Worm (Caenorhabditis elegans) whole organism, L2 larva: ENCODE results near the gene T16D1.1.

Source experiments
- C34F6.9 ChIP-seq: fragments of 150-350 bp; optimal IDR thresholded peaks from 2 replicates; lab custom pipeline; 2014; ENCODE audit warnings: missing biosample characterization, missing genetic modification characterization
- F13H6.1 ChIP-seq: sonication (generic microtip); optimal IDR thresholded peaks from 2 replicates; lab custom pipeline; 2016; ENCODE audit warnings: missing genetic modification characterization, missing compliant biosample characterization
- R02D3.7 ChIP-seq: fragments of 150-350 bp; optimal IDR thresholded peaks from 2 replicates; lab custom pipeline; 2014; ENCODE audit warnings: missing biosample characterization, missing genetic modification characterization
- Y55F3AM.14 ChIP-seq: fragments of 200-800 bp; sonication (Bioruptor generic); optimal IDR thresholded peaks from 2 replicates; lab custom pipeline; 2018; ENCODE audit warnings: mild to moderate bottlenecking, missing genetic modification characterization, missing compliant biosample characterization
- aly-2 ChIP-seq: fragments of 150-350 bp; optimal IDR thresholded peaks from 2 replicates; lab custom pipeline; 2014; ENCODE audit warnings: missing biosample characterization, missing genetic modification characterization
- crh-2 ChIP-seq: sonication (generic microtip); optimal IDR thresholded peaks from 2 replicates; lab custom pipeline; 2017; ENCODE audit warnings: missing biosample characterization, missing genetic modification characterization
- elt-3 ChIP-seq: sonication (generic microtip); optimal IDR thresholded peaks from 2 replicates; lab custom pipeline; 2017; ENCODE audit warnings: missing biosample characterization, missing genetic modification characterization
- fos-1 ChIP-seq: fragments of 150-350 bp; optimal IDR thresholded peaks from 2 replicates; lab custom pipeline; 2014; ENCODE audit warnings: missing biosample characterization, missing genetic modification characterization
- lin-11 ChIP-seq: fragments of 150-350 bp; sonication (generic microtip); optimal IDR thresholded peaks from 2 replicates; lab custom pipeline; 2014; ENCODE audit warnings: missing biosample characterization, missing genetic modification characterization, inconsistent platforms, mixed read lengths
- lin-13 ChIP-seq: fragments of 150-350 bp; optimal IDR thresholded peaks from 2 replicates; lab custom pipeline; 2014; ENCODE audit warnings: missing biosample characterization, missing genetic modification reagents, missing genetic modification characterization
- lin-39 ChIP-seq: fragments of 150-350 bp; optimal IDR thresholded peaks from 2 replicates; lab custom pipeline; 2014; ENCODE audit warnings: missing biosample characterization, missing genetic modification reagents, missing genetic modification characterization
- mab-5 ChIP-seq: fragments of 150-350 bp; optimal IDR thresholded peaks from 2 replicates; lab custom pipeline; 2014; ENCODE audit warnings: missing biosample characterization, missing genetic modification characterization
- nhr-10 ChIP-seq: sonication (generic microtip); optimal IDR thresholded peaks from 2 replicates; lab custom pipeline; 2017; ENCODE audit warnings: missing biosample characterization, missing genetic modification characterization
- nhr-11 ChIP-seq: fragments of 150-350 bp; optimal IDR thresholded peaks from 2 replicates; lab custom pipeline; 2014; ENCODE audit warnings: missing biosample characterization, missing genetic modification characterization
- nhr-129 ChIP-seq: fragments of 150-350 bp; optimal IDR thresholded peaks from 2 replicates; lab custom pipeline; 2014; ENCODE audit warnings: missing biosample characterization, missing genetic modification characterization
- nhr-21 ChIP-seq: fragments of 150-350 bp; optimal IDR thresholded peaks from 2 replicates; lab custom pipeline; 2014; ENCODE audit warnings: missing biosample characterization, missing genetic modification characterization
- nhr-23 ChIP-seq: fragments of 150-350 bp; optimal IDR thresholded peaks from 2 replicates; lab custom pipeline; 2014; ENCODE audit warnings: missing biosample characterization, missing genetic modification reagents, missing genetic modification characterization
- nhr-237 ChIP-seq: fragments of 150-350 bp; optimal IDR thresholded peaks from 2 replicates; lab custom pipeline; 2014; ENCODE audit warnings: missing biosample characterization, missing genetic modification characterization
- nhr-25 ChIP-seq: fragments of 150-350 bp; sonication (generic microtip); optimal IDR thresholded peaks from 3 replicates; lab custom pipeline; 2014; ENCODE audit warnings: missing biosample characterization, missing genetic modification characterization
- nhr-6 ChIP-seq: fragments of 150-350 bp; optimal IDR thresholded peaks from 2 replicates; lab custom pipeline; 2014; ENCODE audit warnings: missing biosample characterization, missing genetic modification characterization
- nhr-77 ChIP-seq: fragments of 150-350 bp; optimal IDR thresholded peaks from 2 replicates; lab custom pipeline; 2014; ENCODE audit warnings: missing biosample characterization, missing genetic modification characterization
- peb-1 ChIP-seq: fragments of 150-350 bp; optimal IDR thresholded peaks from 2 replicates; lab custom pipeline; 2014; ENCODE audit warnings: missing biosample characterization, missing genetic modification characterization
- sma-3 ChIP-seq: sonication (generic microtip); optimal IDR thresholded peaks from 2 replicates; lab custom pipeline; 2016; ENCODE audit warnings: missing genetic modification reagents, missing genetic modification characterization, missing compliant biosample characterization
- sma-9 ChIP-seq, 2 experiments: fragments of 150-350 bp in 1 of 2; sonication (generic microtip) in 1 of 2; optimal IDR thresholded peaks; 2 replicates each; lab custom pipeline; 2014 to 2016; ENCODE audit warnings: missing genetic modification characterization in 2 of 2, mild to moderate bottlenecking in 1 of 2, missing biosample characterization in 1 of 2, missing compliant biosample characterization in 1 of 2, missing genetic modification reagents in 1 of 2, moderate library complexity in 1 of 2
- unc-55 ChIP-seq: fragments of 150-350 bp; sonication (generic microtip); optimal IDR thresholded peaks from 3 replicates; lab custom pipeline; 2014; ENCODE audit warnings: missing biosample characterization, missing genetic modification reagents, missing genetic modification characterization
- zag-1 ChIP-seq: fragments of 150-350 bp; optimal IDR thresholded peaks from 2 replicates; lab custom pipeline; 2014; ENCODE audit warnings: missing biosample characterization, missing genetic modification characterization
- ztf-1 ChIP-seq: fragments of 200-800 bp; sonication (Bioruptor generic); conservative IDR thresholded peaks from 2 replicates; pipeline ENCODE4 v1.3.6; 2022; ENCODE audit warnings: missing genetic modification characterization, missing compliant biosample characterization

The T16D1.1 gene

ce11 chrII:5222830-5223229 lies 18.6 kb downstream of the T16D1.1 start:
- TF ChIP-seq nhr-129 (tag; lab: Kevin White, UChicago) (peak; percentile 14), nhr-21 (tag; lab: Kevin White, UChicago) (no peak), fos-1 (tag; lab: Kevin White, UChicago) (no peak), nhr-10 (no peak), nhr-6 (tag; lab: Kevin White, UChicago) (no peak), zag-1 (tag; lab: Kevin White, UChicago) (no peak), R02D3.7 (tag; lab: Kevin White, UChicago) (no peak), aly-2 (tag; lab: Kevin White, UChicago) (no peak), nhr-25 (no peak), mab-5 (tag; lab: Kevin White, UChicago) (peak; percentile 0)

ce11 chrII:5220648-5221047 lies 20.8 kb downstream of the T16D1.1 start:
- TF ChIP-seq nhr-77 (tag; lab: Kevin White, UChicago) (no peak), mab-5 (tag; lab: Kevin White, UChicago) (peak; percentile 47), sma-9 (GFP tag; optimal IDR thresholded peaks at IDR 0.05; lab: Kevin White, UChicago) (peak; percentile 38), sma-9 (tag; optimal IDR thresholded peaks at IDR 0.05; lab: Kevin White, UChicago) (no peak)

- TF ChIP-seq F13H6.1 (tag; lab: Kevin White, UChicago) (no peak), nhr-11 (tag; lab: Kevin White, UChicago) (no peak), crh-2 (tag; lab: Kevin White, UChicago) (no peak), mab-5 (tag; lab: Kevin White, UChicago) (peak; percentile 20), peb-1 (no peak), unc-55 (peak; percentile 30)
These were observed 23.1 kb downstream of the T16D1.1 start for ce11 chrII:5218349-5218748.

ce11 chrII:5212675-5213074 lies 28.8 kb downstream of the T16D1.1 start, which contains the start of gene C34F11.1:
TSS of gene C34F11.1 (plus strand) at chrII:5212975.
- TF ChIP-seq unc-55 (no peak), nhr-25 (no peak), R02D3.7 (tag; lab: Kevin White, UChicago) (no peak), ztf-1 (GFP tag; lab: Robert Waterston, UW) (no peak), lin-13 (GFP tag; lab: Kevin White, UChicago) (no peak)
- TF ChIP-seq, all 48 proteins: peak for 0

ce11 chrII:5211970-5212369 lies 29.5 kb downstream of the T16D1.1 start, which contains the start of gene C34F11.2:
TSS of gene C34F11.2 (plus strand) at chrII:5212270.
- TF ChIP-seq fos-1 (tag; lab: Kevin White, UChicago) (no peak), nhr-23 (no peak), Y55F3AM.14 (GFP tag; lab: Kevin White, UChicago) (no peak), elt-3 (tag; lab: Kevin White, UChicago) (no peak), nhr-11 (tag; lab: Kevin White, UChicago) (no peak), nhr-129 (tag; lab: Kevin White, UChicago) (no peak), R02D3.7 (tag; lab: Kevin White, UChicago) (no peak), crh-2 (tag; lab: Kevin White, UChicago) (no peak), zag-1 (tag; lab: Kevin White, UChicago) (no peak), unc-55 (no peak), C34F6.9 (no peak), peb-1 (no peak), lin-11 (tag; lab: Kevin White, UChicago) (no peak), sma-3 (no peak), aly-2 (tag; lab: Kevin White, UChicago) (no peak), lin-39 (tag; lab: Kevin White, UChicago) (no peak), nhr-237 (tag; lab: Kevin White, UChicago) (no peak)
- TF ChIP-seq, all 48 proteins: peak for 0

ce11 chrII:5210830-5211229 lies 30.6 kb downstream of the T16D1.1 start, which contains the start of gene C34F11.8:
TSS of gene C34F11.8 (minus strand) at chrII:5210964.
- TF ChIP-seq nhr-25: peak; percentile 43
- TF ChIP-seq Y55F3AM.14 (GFP tag; lab: Kevin White, UChicago): no peak
- TF ChIP-seq sma-3: peak; percentile 1

- TF ChIP-seq sma-3: peak; percentile 32
- no peak for TF ChIP-seq nhr-21 (tag; lab: Kevin White, UChicago)
- TF ChIP-seq, all 48 proteins: peak for 1
These were observed 32.3 kb downstream of the T16D1.1 start for ce11 chrII:5209122-5209521.
